Worm (Caenorhabditis elegans) whole organism, L3 larva: ENCODE measurements around the gene let-19.

Experiments used
- ZK546.5 ChIP-seq: sonication (generic microtip); optimal IDR thresholded peaks from 2 replicates; lab custom pipeline; 2017; ENCODE audit warnings: missing biosample characterization, missing genetic modification characterization
- daf-12 ChIP-seq: fragments of 150-350 bp; optimal IDR thresholded peaks from 2 replicates; lab custom pipeline; 2014; ENCODE audit warnings: missing biosample characterization, missing genetic modification reagents, missing genetic modification characterization
- fos-1 ChIP-seq: fragments of 150-350 bp; optimal IDR thresholded peaks from 2 replicates; lab custom pipeline; 2014; ENCODE audit warnings: missing biosample characterization, missing genetic modification characterization
- lin-15B ChIP-seq: fragments of 150-350 bp; optimal IDR thresholded peaks from 2 replicates; lab custom pipeline; 2014; ENCODE audit warnings: missing biosample characterization, missing genetic modification characterization
- mdl-1 ChIP-seq: fragments of 150-350 bp; optimal IDR thresholded peaks from 2 replicates; lab custom pipeline; 2014; ENCODE audit warnings: missing biosample characterization, missing genetic modification characterization
- nhr-12 ChIP-seq: fragments of 150-350 bp; optimal IDR thresholded peaks from 2 replicates; lab custom pipeline; 2014; ENCODE audit warnings: missing biosample characterization, missing genetic modification characterization
- nhr-28 ChIP-seq: fragments of 150-350 bp; optimal IDR thresholded peaks from 2 replicates; lab custom pipeline; 2014; ENCODE audit warnings: missing biosample characterization, missing genetic modification characterization
- pha-4 ChIP-seq: fragments of 150-350 bp; optimal IDR thresholded peaks from 2 replicates; lab custom pipeline; 2014; ENCODE audit warnings: missing biosample characterization, missing genetic modification reagents, missing genetic modification characterization
- pqm-1 ChIP-seq: fragments of 150-350 bp; optimal IDR thresholded peaks from 2 replicates; lab custom pipeline; 2017; ENCODE audit warnings: missing biosample characterization, missing genetic modification characterization, inconsistent platforms
- sea-2 ChIP-seq: fragments of 150-350 bp; sonication (generic microtip); optimal IDR thresholded peaks from 4 replicates; lab custom pipeline; 2014; ENCODE audit warnings: missing biosample characterization, missing genetic modification reagents, missing genetic modification characterization
- unc-39 ChIP-seq: sonication (generic microtip); optimal IDR thresholded peaks from 4 replicates; lab custom pipeline; 2017; ENCODE audit warnings: missing biosample characterization, missing genetic modification characterization
- unc-62 ChIP-seq: fragments of 150-350 bp; sonication (generic microtip); optimal IDR thresholded peaks from 4 replicates; lab custom pipeline; 2014; ENCODE audit warnings: missing biosample characterization, missing genetic modification reagents, missing genetic modification characterization

DNA sequence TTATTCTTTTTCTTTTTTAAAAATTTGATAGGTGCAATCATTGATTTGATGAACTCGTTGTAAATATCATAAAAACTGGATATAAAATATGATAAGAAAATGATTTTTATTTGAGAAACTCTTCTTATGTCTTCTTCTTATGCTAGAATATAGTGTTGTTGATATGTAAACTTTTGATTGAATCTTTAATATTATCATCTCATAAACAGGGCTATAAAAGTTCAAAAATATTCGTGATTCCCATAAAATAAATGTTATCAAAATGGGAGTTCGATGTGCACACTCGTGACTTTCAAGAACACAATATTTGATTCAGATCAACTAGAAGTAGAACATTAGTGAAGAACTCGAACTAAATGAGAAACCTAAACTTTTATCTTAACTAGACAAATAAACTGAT, 31.8 kb upstream of the let-19 start:
- no peak for TF ChIP-seq unc-39 (tag; lab: Kevin White, UChicago)
- no peak for TF ChIP-seq daf-12
- TF ChIP-seq pqm-1 (tag; lab: Kevin White, UChicago) = peak; percentile 80
- TF ChIP-seq mdl-1 (tag; lab: Kevin White, UChicago) = no peak
- no peak for TF ChIP-seq lin-15B (tag; lab: Kevin White, UChicago)
- no peak for TF ChIP-seq nhr-28 (tag; lab: Kevin White, UChicago)
- no peak for TF ChIP-seq unc-62 (GFP tag; lab: Kevin White, UChicago)
- no peak for TF ChIP-seq ZK546.5
- TF ChIP-seq fos-1 (tag; lab: Kevin White, UChicago) = no peak
- TF ChIP-seq nhr-12 (tag; lab: Kevin White, UChicago) = no peak
- peak; percentile 52 for TF ChIP-seq pha-4 (tag; lab: Kevin White, UChicago)
- TF ChIP-seq sea-2 (GFP tag; lab: Kevin White, UChicago) = no peak
